Worm (Caenorhabditis elegans): Measurements from ENCODE around the gene M142.8.
A peak's percentile ranks its signal among the peaks of the same experiment; 100 is the strongest.

Gene M142.8

DNA sequence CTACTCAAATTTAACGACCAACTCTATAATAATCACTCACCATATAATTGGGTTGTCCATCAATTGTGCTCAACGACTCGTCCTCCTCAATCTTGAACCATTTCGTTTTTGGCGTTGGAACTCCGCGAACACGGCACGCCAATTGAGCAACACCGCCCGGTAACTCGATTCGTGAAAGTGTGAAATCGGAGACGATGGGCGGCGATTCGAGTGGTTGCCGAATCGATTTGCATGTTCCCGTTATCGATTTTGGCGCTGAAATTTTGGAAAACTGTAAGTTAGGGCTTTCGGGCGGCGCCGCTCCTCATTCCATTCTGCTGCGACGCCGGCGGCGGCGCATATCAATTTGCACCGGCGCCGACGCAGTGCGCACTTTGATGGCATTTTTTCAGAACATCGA lies 18.3 kb downstream of the M142.8 start:
- TF ChIP-seq nhr-76 (tag; optimal IDR thresholded peaks at IDR 0.05) (no peak), nhr-12 (tag; optimal IDR thresholded peaks at IDR 0.05) (no peak), ces-1 (GFP tag; optimal IDR thresholded peaks at IDR 0.05) (no peak), flh-1 (GFP tag; optimal IDR thresholded peaks at IDR 0.05) (no peak), mab-5 (tag; optimal IDR thresholded peaks at IDR 0.05) (no peak), unc-120 (tag; optimal IDR thresholded peaks at IDR 0.05; ENCODE audit: poor library complexity, severe bottlenecking) (no peak), drap-1 (GFP tag; optimal IDR thresholded peaks at IDR 0.05) (no peak)

DNA sequence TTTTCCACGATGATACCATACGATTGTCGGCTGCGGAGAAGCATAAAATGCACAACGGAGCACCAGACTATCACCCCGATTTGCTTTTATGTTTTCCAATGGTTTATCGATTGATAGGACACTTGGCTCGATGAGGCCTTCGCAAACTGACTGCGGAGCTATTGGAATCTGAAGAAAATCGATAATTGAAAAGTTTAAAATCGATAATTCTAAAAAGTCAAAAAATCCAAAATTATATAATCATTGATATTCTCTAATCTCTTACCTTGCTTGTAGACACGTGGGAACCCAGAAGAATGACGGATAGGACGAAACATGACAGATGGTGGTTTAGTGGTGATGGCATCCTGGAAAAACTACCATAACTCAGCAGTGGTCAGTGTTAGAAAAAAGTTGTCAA lies 19.7 kb downstream of the M142.8 start, which contains the start of gene zig-5:
Gene zig-5 (minus strand): TSS at position 349 of the 400 bp plus-strand sequence.
- TF ChIP-seq pha-4 (tag; optimal IDR thresholded peaks at IDR 0.05), result no peak
- TF ChIP-seq ceh-39 (tag; optimal IDR thresholded peaks at IDR 0.05), result no peak
- no peak for TF ChIP-seq mep-1 (tag; optimal IDR thresholded peaks at IDR 0.05)
- TF ChIP-seq ztf-11 (tag; optimal IDR thresholded peaks at IDR 0.05), result no peak
- no peak for TF ChIP-seq bed-3 (GFP tag; optimal IDR thresholded peaks at IDR 0.05)
- TF ChIP-seq hlh-1 (tag; optimal IDR thresholded peaks at IDR 0.05), result no peak
- TF ChIP-seq snpc-4 (tag; optimal IDR thresholded peaks at IDR 0.05), result no peak
- no peak for TF ChIP-seq M03D4.4 (tag; optimal IDR thresholded peaks at IDR 0.05)
- TF ChIP-seq ceh-43 (GFP tag; optimal IDR thresholded peaks at IDR 0.05), result no peak
- TF ChIP-seq lin-32 (GFP tag; optimal IDR thresholded peaks at IDR 0.05), result no peak
- TF ChIP-seq zip-8 (tag; optimal IDR thresholded peaks at IDR 0.05), result no peak
- no peak for TF ChIP-seq lin-13 (tag; optimal IDR thresholded peaks at IDR 0.05)
- no peak for TF ChIP-seq mab-5 (tag; optimal IDR thresholded peaks at IDR 0.05)
- TF ChIP-seq lsy-2 (tag; optimal IDR thresholded peaks at IDR 0.05), result no peak
- TF ChIP-seq ces-1 (GFP tag; optimal IDR thresholded peaks at IDR 0.05), result no peak
- TF ChIP-seq sem-2 (GFP tag; optimal IDR thresholded peaks at IDR 0.05), result no peak
- no peak for TF ChIP-seq sptf-1 (tag; optimal IDR thresholded peaks at IDR 0.05)

DNA sequence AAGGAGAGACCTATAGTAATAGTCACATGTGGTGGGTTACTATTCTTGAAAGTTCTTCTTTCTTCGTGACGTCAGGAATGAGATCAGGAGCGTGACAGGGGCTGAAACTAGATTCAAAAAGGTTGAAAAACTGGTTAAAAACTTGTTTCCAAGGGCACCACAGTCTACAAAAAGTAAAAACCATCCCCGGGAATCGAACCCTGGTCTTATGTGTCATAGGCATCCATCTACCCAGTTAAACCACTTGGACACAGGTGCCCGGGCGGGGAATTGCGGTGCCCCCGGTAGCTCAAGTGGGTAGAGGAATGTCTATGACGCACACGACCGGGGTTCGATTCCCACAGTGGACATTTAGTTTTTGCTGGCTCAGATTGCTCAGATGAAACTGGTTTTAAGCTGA lies 23.8 kb downstream of the M142.8 start:
- no peak for TF ChIP-seq ces-1 (GFP tag; optimal IDR thresholded peaks at IDR 0.05)
- TF ChIP-seq mls-2 (tag; optimal IDR thresholded peaks at IDR 0.05), result no peak
- no peak for TF ChIP-seq ceh-43 (GFP tag; optimal IDR thresholded peaks at IDR 0.05)
- no peak for TF ChIP-seq snpc-4 (tag; optimal IDR thresholded peaks at IDR 0.05)
- no peak for TF ChIP-seq ceh-39 (tag; optimal IDR thresholded peaks at IDR 0.05)
- TF ChIP-seq unc-39 (tag; optimal IDR thresholded peaks at IDR 0.05), result no peak
- TF ChIP-seq ceh-83 (GFP tag; optimal IDR thresholded peaks at IDR 0.05), result no peak
- no peak for TF ChIP-seq sptf-1 (tag; optimal IDR thresholded peaks at IDR 0.05)
- no peak for TF ChIP-seq lin-13 (tag; optimal IDR thresholded peaks at IDR 0.05)
- no peak for TF ChIP-seq cnd-1 (tag; optimal IDR thresholded peaks at IDR 0.05)
- TF ChIP-seq lin-32 (GFP tag; optimal IDR thresholded peaks at IDR 0.05), result no peak
- TF ChIP-seq sem-2 (GFP tag; optimal IDR thresholded peaks at IDR 0.05), result no peak
- no peak for TF ChIP-seq ham-2 (GFP tag; optimal IDR thresholded peaks at IDR 0.05)
- TF ChIP-seq nhr-28 (tag; optimal IDR thresholded peaks at IDR 0.05), result no peak
- no peak for TF ChIP-seq tbx-8 (GFP tag; optimal IDR thresholded peaks at IDR 0.05)
- no peak for TF ChIP-seq M03D4.4 (tag; optimal IDR thresholded peaks at IDR 0.05)

ce11 chrIII:10957710-10958109 lies 24.3 kb downstream of the M142.8 start:
- TF ChIP-seq unc-62 (GFP tag; optimal IDR thresholded peaks at IDR 0.05) (peak; percentile 22), sptf-1 (tag; optimal IDR thresholded peaks at IDR 0.05) (no peak), nhr-28 (tag; optimal IDR thresholded peaks at IDR 0.05) (no peak)

ce11 chrIII:10960387-10960786 lies 27.0 kb downstream of the M142.8 start:
- TF ChIP-seq hlh-1 (tag; optimal IDR thresholded peaks at IDR 0.05), result no peak
- no peak for TF ChIP-seq ceh-39 (tag; optimal IDR thresholded peaks at IDR 0.05)
- no peak for TF ChIP-seq cnd-1 (tag; optimal IDR thresholded peaks at IDR 0.05)
- no peak for TF ChIP-seq M03D4.4 (tag; optimal IDR thresholded peaks at IDR 0.05)
- no peak for TF ChIP-seq blmp-1 (tag; optimal IDR thresholded peaks at IDR 0.05)
- no peak for TF ChIP-seq lin-13 (tag; optimal IDR thresholded peaks at IDR 0.05)
- TF ChIP-seq drap-1 (GFP tag; optimal IDR thresholded peaks at IDR 0.05), result no peak
- TF ChIP-seq mep-1 (tag; optimal IDR thresholded peaks at IDR 0.05), result no peak
- TF ChIP-seq ham-2 (GFP tag; optimal IDR thresholded peaks at IDR 0.05), result no peak
- no peak for TF ChIP-seq ztf-11 (tag; optimal IDR thresholded peaks at IDR 0.05)
- TF ChIP-seq snpc-4 (tag; optimal IDR thresholded peaks at IDR 0.05), result no peak

All from whole organism, mixed stage, embryonic.